Worm (Caenorhabditis elegans) whole organism, L4 larva: Measurements from ENCODE around the gene pgm-3.

Experiments
- jun-1 ChIP-seq: fragments of 150-350 bp; optimal IDR thresholded peaks from 2 replicates; lab custom pipeline; 2014; ENCODE audit warnings: missing biosample characterization, missing genetic modification reagents, missing genetic modification characterization
- lin-39 ChIP-seq: fragments of 150-350 bp; optimal IDR thresholded peaks from 2 replicates; lab custom pipeline; 2014; ENCODE audit warnings: missing biosample characterization, missing genetic modification reagents, missing genetic modification characterization
- nhr-10 ChIP-seq: fragments of 150-350 bp; optimal IDR thresholded peaks from 2 replicates; lab custom pipeline; 2014; ENCODE audit warnings: missing biosample characterization, missing genetic modification characterization
- nhr-237 ChIP-seq: sonication (generic microtip); optimal IDR thresholded peaks from 2 replicates; lab custom pipeline; 2017; ENCODE audit warnings: missing biosample characterization, missing genetic modification characterization
- nhr-6 ChIP-seq: fragments of 150-350 bp; optimal IDR thresholded peaks from 2 replicates; lab custom pipeline; 2014; ENCODE audit warnings: missing biosample characterization, missing genetic modification characterization
- tra-1 ChIP-seq: fragments of 200-800 bp; sonication (Bioruptor generic); IDR thresholded peaks from 2 replicates; pipeline ENCODE4 v1.3.6; 2022; ENCODE audit warnings: missing genetic modification reagents, missing genetic modification characterization, missing compliant biosample characterization

ce11 chrIV:8679225-8679624, 46.3 kb upstream of the pgm-3 start, which contains the start of gene nlp-60:
- TF ChIP-seq lin-39 (no peak), nhr-10 (tag; lab: Kevin White, UChicago) (no peak), jun-1 (tag; lab: Kevin White, UChicago) (no peak), nhr-237 (tag; lab: Kevin White, UChicago) (no peak), tra-1 (GFP tag; lab: Robert Waterston, UW) (no peak), nhr-6 (no peak)
